Worm (Caenorhabditis elegans): Measurements from ENCODE around the gene ins-6.

ce11 chrII:6043166-6043565, 42.9 kb downstream of the ins-6 start, which contains the start of gene R12C12.10:
- TF ChIP-seq T22C8.4 (GFP tag; IDR thresholded peaks at IDR 0.05) (no peak), ref-1 (GFP tag; conservative IDR thresholded peaks at IDR 0.05) (no peak)
